Worm (Caenorhabditis elegans) whole organism, early embryonic: Measurements from ENCODE around the gene R12B2.7.

Experiments used
- B0310.2 ChIP-seq: sonication (generic microtip); optimal IDR thresholded peaks from 2 replicates; lab custom pipeline; 2016; ENCODE audit warnings: mild to moderate bottlenecking, missing genetic modification characterization, missing compliant biosample characterization
- F13C5.2 ChIP-seq: sonication (generic microtip); optimal IDR thresholded peaks from 2 replicates; lab custom pipeline; 2017; ENCODE audit warnings: mild to moderate bottlenecking, missing genetic modification characterization, inconsistent platforms, missing compliant biosample characterization
- aly-1 ChIP-seq: sonication (generic microtip); optimal IDR thresholded peaks from 2 replicates; lab custom pipeline; 2016; ENCODE audit warnings: missing genetic modification characterization, missing compliant biosample characterization
- ama-1 ChIP-seq: fragments of 150-350 bp; optimal IDR thresholded peaks from 2 replicates; lab custom pipeline; 2014
- ceh-13 ChIP-seq: fragments of 200-800 bp; sonication (Bioruptor generic); optimal IDR thresholded peaks from 2 replicates; lab custom pipeline; 2018; ENCODE audit warnings: mild to moderate bottlenecking, missing genetic modification characterization, missing compliant biosample characterization
- ceh-36 ChIP-seq: sonication (generic microtip); optimal IDR thresholded peaks from 2 replicates; lab custom pipeline; 2016; ENCODE audit warnings: missing genetic modification characterization, inconsistent platforms, missing compliant biosample characterization
- ets-7 ChIP-seq: sonication (generic microtip); optimal IDR thresholded peaks from 2 replicates; lab custom pipeline; 2016; ENCODE audit warnings: missing genotype, missing genetic modification characterization, missing compliant biosample characterization
- flt-1 ChIP-seq: fragments of 200-800 bp; sonication (Bioruptor generic); IDR thresholded peaks from 2 replicates; pipeline ENCODE4 v1.3.6; 2022; ENCODE audit warnings: missing genetic modification characterization, missing compliant biosample characterization
- hmbx-1 ChIP-seq: sonication (generic microtip); optimal IDR thresholded peaks from 2 replicates; lab custom pipeline; 2016; ENCODE audit warnings: mild to moderate bottlenecking, missing genetic modification characterization, missing compliant biosample characterization
- hmg-4 ChIP-seq: fragments of 200-800 bp; sonication (Bioruptor generic); optimal IDR thresholded peaks from 2 replicates; lab custom pipeline; 2018; ENCODE audit warnings: mild to moderate bottlenecking, missing genetic modification characterization, missing compliant biosample characterization
- hnd-1 ChIP-seq: sonication (generic microtip); optimal IDR thresholded peaks from 2 replicates; lab custom pipeline; 2016; ENCODE audit warnings: missing genetic modification characterization, missing compliant biosample characterization
- pes-1 ChIP-seq: fragments of 200-800 bp; sonication (Bioruptor generic); IDR thresholded peaks from 2 replicates; pipeline ENCODE4 v1.3.6; 2022; ENCODE audit warnings: missing genetic modification reagents, missing genetic modification characterization, missing compliant biosample characterization
- scrt-1 ChIP-seq: fragments of 200-800 bp; sonication (Bioruptor generic); IDR thresholded peaks from 2 replicates; pipeline ENCODE4 v1.3.6; 2022; ENCODE audit warnings: missing genetic modification characterization, missing compliant biosample characterization
- sea-1 ChIP-seq: fragments of 200-800 bp; sonication (Bioruptor generic); conservative IDR thresholded peaks from 2 replicates; pipeline ENCODE4 v1.3.6; 2022; ENCODE audit warnings: missing genetic modification characterization, missing compliant biosample characterization
- tbx-11 ChIP-seq: fragments of 200-800 bp; sonication (Bioruptor generic); IDR thresholded peaks from 2 replicates; pipeline ENCODE4 v1.3.6; 2022; ENCODE audit warnings: missing genetic modification characterization, missing compliant biosample characterization
- tbx-37 ChIP-seq: fragments of 200-800 bp; sonication (Bioruptor generic); conservative IDR thresholded peaks from 2 replicates; pipeline ENCODE4 v1.3.6; 2022; ENCODE audit warnings: missing genetic modification reagents, missing genetic modification characterization, missing compliant biosample characterization
- tra-4 ChIP-seq: sonication (generic microtip); optimal IDR thresholded peaks from 2 replicates; lab custom pipeline; 2017; ENCODE audit warnings: missing genetic modification characterization, missing compliant biosample characterization

R12B2.7 gene

DNA sequence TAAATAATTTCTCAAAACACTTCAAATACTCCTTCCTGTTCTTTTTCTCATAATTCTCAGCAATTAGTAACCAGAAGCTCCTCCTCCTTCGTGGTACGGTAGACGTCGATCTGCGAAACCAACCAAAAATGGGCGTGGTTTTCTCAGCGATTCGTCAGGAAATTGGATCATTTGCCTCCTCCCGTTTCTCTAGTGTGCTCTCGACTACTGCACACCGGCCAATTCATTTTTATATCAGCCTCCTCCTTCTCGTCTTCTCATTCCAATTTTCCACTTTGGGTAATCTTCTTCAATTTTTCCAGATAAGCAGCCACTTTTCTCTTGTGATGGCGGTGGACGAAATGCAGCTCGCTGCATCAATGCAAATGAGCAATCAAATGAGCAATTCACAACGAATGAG is 16.1 kb upstream of the R12B2.7 start, which contains the start of gene ceh-10:
ceh-10 (plus strand) TSS at position 301 of the 400 bp plus-strand sequence.
- TF ChIP-seq ceh-36 (tag; lab: Kevin White, UChicago) (no peak), ama-1 (lab: Kevin White, UChicago) (no peak)

DNA sequence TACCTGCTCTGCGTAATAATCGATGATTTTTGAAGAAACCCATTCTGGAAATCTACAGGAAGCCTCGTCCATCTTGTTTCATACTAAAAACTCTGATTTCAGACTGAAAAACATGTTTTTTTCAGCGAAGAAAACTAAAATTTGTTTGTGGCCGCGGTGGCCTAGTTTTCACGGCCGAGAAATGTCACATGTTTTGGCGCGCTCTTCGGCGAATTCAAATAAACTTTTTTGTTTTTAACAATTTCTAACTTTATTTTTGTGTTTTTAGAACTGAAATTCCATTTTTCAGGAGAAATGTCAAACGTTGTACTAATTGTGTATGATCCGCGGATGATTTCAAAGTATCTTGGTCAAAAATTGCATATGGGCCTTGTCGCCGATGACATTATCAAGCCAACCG is 11.9 kb upstream of the R12B2.7 start, which contains the start of the genes polq-1 and him-10:
polq-1 (minus strand) TSS at position 190 of the 400 bp plus-strand sequence.
him-10 (plus strand) TSS at position 290 of the 400 bp plus-strand sequence.
- TF ChIP-seq scrt-1: no peak
- no peak for TF ChIP-seq B0310.2 (tag; lab: Kevin White, UChicago)
- no peak for TF ChIP-seq ama-1 (lab: Kevin White, UChicago)

DNA sequence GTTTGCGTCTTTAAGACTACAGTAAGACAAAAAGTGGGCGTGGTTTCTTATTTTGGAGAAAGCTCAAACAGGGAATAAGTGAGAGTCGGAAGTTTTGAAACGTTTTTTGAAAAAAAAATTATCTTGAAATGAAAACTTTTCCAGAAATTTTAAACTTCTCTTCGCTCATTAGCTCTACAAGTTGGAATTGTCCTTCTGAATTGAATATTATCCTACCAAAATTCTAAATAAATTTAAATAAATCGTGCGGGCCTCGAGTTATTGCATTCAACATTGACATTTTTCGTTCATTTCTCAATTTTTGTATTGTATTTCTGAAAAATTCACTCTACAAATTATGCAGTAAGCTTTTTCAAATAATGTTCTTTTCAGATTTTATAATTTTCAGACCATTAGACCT is 9.6 kb upstream of the R12B2.7 start, which contains the start of gene R12B2.3:
R12B2.3 (plus strand) TSS at position 301 of the 400 bp plus-strand sequence.
- TF ChIP-seq hmbx-1 (tag; lab: Kevin White, UChicago): no peak

DNA sequence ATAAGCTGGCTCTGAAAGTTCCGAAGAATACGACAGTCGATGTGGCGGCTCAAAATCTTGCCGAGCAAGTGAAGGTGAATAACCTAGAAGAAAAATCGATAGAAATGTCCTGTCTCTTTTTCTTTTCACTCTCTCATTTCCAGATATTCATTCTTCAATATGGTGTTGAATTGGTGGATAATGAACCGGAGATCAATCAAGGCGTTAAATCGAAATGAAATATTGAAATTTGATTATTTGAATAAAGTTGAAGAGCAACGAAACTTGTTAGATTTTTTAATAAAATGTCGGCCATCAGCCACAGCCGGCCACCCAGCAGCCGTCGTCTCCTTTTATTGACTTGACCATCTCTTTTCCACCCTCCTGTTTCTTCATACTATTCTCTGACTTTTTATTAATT is 8.1 kb upstream of the R12B2.7 start, which contains the start of gene R12B2.2:
R12B2.2 (plus strand) TSS at position 301 of the 400 bp plus-strand sequence.
- TF ChIP-seq hmbx-1 (tag; lab: Kevin White, UChicago) (no peak), sea-1 (GFP tag; lab: Robert Waterston, UW) (no peak), ceh-13 (no peak), hmg-4 (GFP tag; lab: Kevin White, UChicago) (no peak), pes-1 (no peak), B0310.2 (tag; lab: Kevin White, UChicago) (no peak), tra-4 (tag; lab: Kevin White, UChicago) (no peak), hnd-1 (tag; lab: Kevin White, UChicago) (no peak), flt-1 (GFP tag; lab: Robert Waterston, UW) (no peak), aly-1 (tag; lab: Kevin White, UChicago) (no peak), F13C5.2 (no peak), ceh-36 (tag; lab: Kevin White, UChicago) (no peak), tbx-11 (GFP tag; lab: Robert Waterston, UW) (no peak), ama-1 (lab: Kevin White, UChicago) (no peak), scrt-1 (no peak), ets-7 (tag; lab: Kevin White, UChicago) (no peak), tbx-37 (GFP tag; lab: Robert Waterston, UW) (no peak)

DNA sequence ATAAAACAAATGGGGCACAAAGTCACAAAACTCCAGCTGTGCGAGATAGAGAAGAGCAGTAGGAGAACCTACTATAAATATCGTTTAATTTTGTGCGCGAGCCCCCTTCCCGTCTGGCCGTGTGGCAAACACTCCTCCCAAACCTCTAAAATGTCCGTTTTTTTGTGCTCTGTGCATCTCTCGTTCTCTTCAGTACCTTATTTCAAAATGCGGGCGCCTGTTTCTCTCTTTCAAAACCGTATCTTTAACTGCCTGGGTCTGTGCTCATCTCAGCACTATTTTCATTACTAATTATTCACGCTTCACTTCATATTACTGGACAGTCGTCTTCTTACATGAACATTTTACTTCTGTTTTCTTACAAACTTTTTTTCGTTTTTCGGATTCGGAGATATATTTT is 4.8 kb upstream of the R12B2.7 start:
- TF ChIP-seq B0310.2 (tag; lab: Kevin White, UChicago) (no peak), scrt-1 (no peak), ceh-36 (tag; lab: Kevin White, UChicago) (no peak), hnd-1 (tag; lab: Kevin White, UChicago) (no peak), sea-1 (GFP tag; lab: Robert Waterston, UW) (no peak)

DNA sequence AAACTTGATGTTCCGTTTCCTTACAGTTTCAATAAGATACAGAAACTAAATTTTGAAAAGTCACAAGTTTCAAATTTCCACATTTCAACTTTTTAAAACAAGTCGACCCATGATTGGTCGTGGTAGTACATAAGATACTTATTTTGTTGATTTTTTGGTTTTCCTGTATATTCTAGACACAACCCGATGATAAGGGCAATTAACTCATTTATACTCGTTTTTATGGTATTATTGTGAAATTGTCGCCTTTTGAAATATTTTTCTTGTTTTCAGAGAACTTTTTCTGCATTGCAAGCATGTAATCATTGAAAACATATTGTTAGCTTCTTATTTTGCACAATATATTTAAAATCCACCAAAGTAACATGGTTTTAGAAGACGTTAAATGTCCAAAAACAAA is 2.9 kb upstream of the R12B2.7 start:
- TF ChIP-seq hmbx-1 (tag; lab: Kevin White, UChicago) (no peak), pes-1 (no peak)

DNA sequence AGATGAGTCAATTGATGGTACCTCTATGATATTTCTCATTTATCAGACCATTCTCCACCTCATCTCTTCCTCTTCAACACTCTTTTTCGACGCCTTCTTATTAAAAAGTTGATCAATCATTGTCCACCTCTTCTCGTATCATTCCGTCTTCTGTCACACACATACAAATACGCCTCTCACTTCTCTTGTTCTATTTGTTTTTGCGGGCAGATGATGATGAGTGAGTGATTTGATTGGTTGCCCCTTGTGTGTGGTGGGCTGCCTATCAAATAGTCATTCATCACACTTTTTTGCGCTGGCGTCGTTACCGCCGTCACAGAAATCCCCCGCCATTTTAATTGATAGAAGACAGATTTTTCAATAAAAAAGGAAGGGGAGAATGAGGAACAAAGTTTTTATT is 2.2 kb upstream of the R12B2.7 start:
- TF ChIP-seq scrt-1 (no peak), aly-1 (tag; lab: Kevin White, UChicago) (no peak), ets-7 (tag; lab: Kevin White, UChicago) (no peak), B0310.2 (tag; lab: Kevin White, UChicago) (no peak), hmg-4 (GFP tag; lab: Kevin White, UChicago) (no peak), hnd-1 (tag; lab: Kevin White, UChicago) (no peak), pes-1 (no peak), F13C5.2 (no peak), ceh-36 (tag; lab: Kevin White, UChicago) (no peak), ama-1 (lab: Kevin White, UChicago) (no peak)

DNA sequence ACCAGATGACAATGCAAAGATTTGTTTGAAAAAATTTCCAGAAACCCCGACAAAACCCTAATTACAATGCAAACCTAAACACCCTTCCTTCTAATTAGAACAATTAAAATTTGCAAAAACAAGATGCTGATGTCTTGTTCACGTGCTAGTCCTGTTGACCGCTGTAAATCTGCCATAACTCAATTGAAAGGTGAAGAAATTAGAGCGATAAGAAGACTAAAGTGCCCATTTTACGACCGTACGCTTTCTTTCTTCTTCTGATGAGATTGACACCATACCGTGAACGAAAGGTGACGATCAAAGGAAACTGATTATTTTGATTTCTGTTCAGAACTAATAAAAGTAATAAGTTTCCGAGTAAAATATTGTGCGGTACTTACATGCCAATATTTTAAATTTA is 1.3 kb upstream of the R12B2.7 start:
- TF ChIP-seq ama-1 (lab: Kevin White, UChicago): no peak
- no peak for TF ChIP-seq ceh-13
- TF ChIP-seq hmbx-1 (tag; lab: Kevin White, UChicago): no peak
- no peak for TF ChIP-seq tra-4 (tag; lab: Kevin White, UChicago)
- TF ChIP-seq tbx-37 (GFP tag; lab: Robert Waterston, UW): no peak
- no peak for TF ChIP-seq F13C5.2
- TF ChIP-seq aly-1 (tag; lab: Kevin White, UChicago): no peak

DNA sequence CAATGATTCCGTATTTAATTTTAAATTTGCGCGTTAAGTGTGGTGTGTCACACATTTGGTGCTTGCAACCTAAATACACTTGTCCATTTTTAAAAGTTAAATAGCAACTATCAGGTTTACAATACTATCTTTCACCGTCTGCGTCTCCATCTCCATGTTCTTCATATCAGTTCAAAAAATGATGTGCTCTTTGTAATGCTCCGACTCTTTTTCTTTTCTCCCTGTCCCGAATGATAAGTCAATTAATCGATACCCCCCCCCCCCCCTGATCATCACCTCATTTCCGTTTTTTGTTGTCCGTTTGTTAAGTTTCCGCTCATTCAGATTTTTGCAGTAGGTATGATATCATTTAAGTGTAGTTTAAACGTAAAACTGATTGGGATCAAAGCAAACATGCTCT is 747 bp upstream of the R12B2.7 start:
- no peak for TF ChIP-seq hmbx-1 (tag; lab: Kevin White, UChicago)

DNA sequence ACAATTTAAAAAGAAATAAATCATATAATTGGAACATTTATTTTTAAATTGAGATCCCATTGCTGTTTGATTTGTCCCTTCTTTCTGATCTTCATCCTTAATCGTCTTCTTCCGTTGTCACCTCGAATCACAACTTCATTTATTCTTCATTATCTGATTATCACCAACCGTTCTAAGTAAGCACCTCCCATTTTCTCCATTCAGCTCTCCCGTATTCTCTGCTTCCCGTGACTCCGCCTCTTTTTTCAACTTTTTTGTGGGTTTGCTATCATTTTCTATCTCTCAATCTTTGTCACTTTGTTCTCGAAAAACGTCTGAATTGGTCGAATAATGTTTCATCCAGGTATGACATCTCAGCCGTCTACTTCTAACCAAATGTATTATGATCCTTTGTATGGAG is 1.1 kb downstream of the R12B2.7 start, which contains the start of gene sma-4:
sma-4 (plus strand) TSS at position 301 of the 400 bp plus-strand sequence.
- TF ChIP-seq hmbx-1 (tag; lab: Kevin White, UChicago) (no peak), scrt-1 (no peak), hmg-4 (GFP tag; lab: Kevin White, UChicago) (no peak), ama-1 (lab: Kevin White, UChicago) (no peak), ceh-36 (tag; lab: Kevin White, UChicago) (no peak), tra-4 (tag; lab: Kevin White, UChicago) (no peak), F13C5.2 (no peak), hnd-1 (tag; lab: Kevin White, UChicago) (no peak), pes-1 (no peak), ets-7 (tag; lab: Kevin White, UChicago) (no peak), tbx-37 (GFP tag; lab: Robert Waterston, UW) (no peak), aly-1 (tag; lab: Kevin White, UChicago) (no peak), flt-1 (GFP tag; lab: Robert Waterston, UW) (no peak), ceh-13 (no peak), B0310.2 (tag; lab: Kevin White, UChicago) (no peak), sea-1 (GFP tag; lab: Robert Waterston, UW) (no peak), tbx-11 (GFP tag; lab: Robert Waterston, UW) (no peak)
